Worm (Caenorhabditis elegans): ENCODE measurements around the gene T16A1.10.

DNA sequence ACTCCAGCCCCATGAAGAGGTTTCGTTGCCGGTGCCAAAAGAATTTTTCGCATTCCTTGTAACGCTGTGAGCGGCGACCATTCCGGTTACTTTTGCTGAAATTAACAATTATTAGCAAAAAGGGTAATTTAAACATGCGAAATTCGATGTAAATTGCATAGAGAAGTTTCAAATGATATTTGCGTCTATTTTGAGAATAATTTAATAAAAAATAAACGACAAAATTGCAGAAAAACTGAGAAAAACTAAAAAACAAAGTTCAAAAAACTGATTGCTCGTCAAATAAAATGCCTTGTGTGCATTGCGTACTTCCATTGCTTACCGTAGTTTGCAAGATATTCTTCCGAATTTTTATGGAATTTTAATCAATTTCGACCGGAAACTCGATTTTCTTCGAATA, 46.4 kb downstream of the T16A1.10 start, which contains the start of gene bath-24:
- no peak for TF ChIP-seq unc-62 (GFP tag; optimal IDR thresholded peaks at IDR 0.05)
- TF ChIP-seq hlh-1 (tag; optimal IDR thresholded peaks at IDR 0.05) = no peak
